Worm (Caenorhabditis elegans): ENCODE data around the gene F02C12.2.

The F02C12.2 gene

ce11 chrX:13379072-13379471 lies 20.0 kb downstream of the F02C12.2 start:
- TF ChIP-seq nhr-11 (tag; optimal IDR thresholded peaks at IDR 0.05) (peak; percentile 9), hlh-30 (tag; optimal IDR thresholded peaks at IDR 0.05; ENCODE audit: insufficient read depth) (no peak), arid-1 (GFP tag; conservative IDR thresholded peaks at IDR 0.05) (no peak), zag-1 (tag; optimal IDR thresholded peaks at IDR 0.05) (no peak), aha-1 (tag) (peak; percentile 4)

DNA sequence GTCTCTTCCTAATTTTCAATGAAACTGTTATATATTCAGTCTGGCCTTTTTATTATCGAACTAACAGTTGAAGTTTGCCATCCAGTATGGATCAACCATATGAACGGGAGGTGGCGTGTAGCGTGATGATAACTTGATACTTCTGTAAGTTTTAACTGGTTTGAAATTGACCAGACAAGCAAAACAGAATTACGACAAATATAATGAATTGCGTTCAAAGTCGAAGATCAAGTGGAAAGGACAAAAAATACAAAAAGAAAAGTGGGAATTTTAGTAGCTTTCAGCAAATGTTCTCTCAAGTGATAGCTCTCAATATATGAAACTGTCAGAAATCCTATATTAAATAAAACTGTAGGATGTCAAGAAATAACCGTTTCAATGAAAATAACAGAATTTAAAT lies 22.3 kb downstream of the F02C12.2 start, which contains the start of the genes C49F8.14 and gem-1:
Gene C49F8.14, minus strand, starts transcription at position 99 of the 400 bp plus-strand sequence.
Gene gem-1, minus strand, starts transcription at position 142 of the 400 bp plus-strand sequence.
- TF ChIP-seq unc-39 (tag; optimal IDR thresholded peaks at IDR 0.05) = no peak
- no peak for TF ChIP-seq lin-13 (GFP tag; optimal IDR thresholded peaks at IDR 0.05)
- no peak for TF ChIP-seq nhr-6 (tag; optimal IDR thresholded peaks at IDR 0.05)
- no peak for TF ChIP-seq daf-8 (GFP tag; IDR thresholded peaks at IDR 0.05)
- TF ChIP-seq ztf-7 (tag; optimal IDR thresholded peaks at IDR 0.05) = no peak
- peak in 1 of 2 experiments; percentile 97 for TF ChIP-seq unc-62 (GFP tag; optimal IDR thresholded peaks at IDR 0.05 in 1 of 2)
- TF ChIP-seq unc-62 (tag; optimal IDR thresholded peaks at IDR 0.05) = no peak
- TF ChIP-seq mdl-1 (tag; optimal IDR thresholded peaks at IDR 0.05) = no peak
- TF ChIP-seq F26F4.8 (GFP tag; conservative IDR thresholded peaks at IDR 0.05) = no peak

- no peak for TF ChIP-seq nhr-41 (GFP tag; IDR thresholded peaks at IDR 0.05)
- no peak for TF ChIP-seq ZK546.5 (tag; optimal IDR thresholded peaks at IDR 0.05)
- TF ChIP-seq ceh-44 (GFP tag; IDR thresholded peaks at IDR 0.05) = no peak
- 0 out of 2 replicates have a peak, but pooled peaks have one; percentile 37 for TF ChIP-seq D1046.2 (GFP tag; IDR thresholded peaks at IDR 0.05)
- no peak for TF ChIP-seq duxl-1 (tag; optimal IDR thresholded peaks at IDR 0.05; ENCODE audit: poor library complexity)
- TF ChIP-seq mxl-3 (GFP tag; optimal IDR thresholded peaks at IDR 0.05) = no peak
- TF ChIP-seq mep-1 (tag; optimal IDR thresholded peaks at IDR 0.05) = no peak
- no peak for TF ChIP-seq nhr-25 (tag; optimal IDR thresholded peaks at IDR 0.05; ENCODE audit: borderline replicate concordance, insufficient read depth)
- peak; percentile 87 for TF ChIP-seq aha-1 (tag)
- no peak for TF ChIP-seq ces-1 (GFP tag; optimal IDR thresholded peaks at IDR 0.05)
- TF ChIP-seq dmd-8 (GFP tag; IDR thresholded peaks at IDR 0.05) = 0 out of 2 replicates have a peak, but pooled peaks have one; percentile 29
- 0 out of 2 replicates have a peak, but pooled peaks have one; percentile 18 for TF ChIP-seq ceh-20 (GFP tag; IDR thresholded peaks at IDR 0.05)
- no peak for TF ChIP-seq daf-16 (GFP tag; optimal IDR thresholded peaks at IDR 0.05)
- TF ChIP-seq daf-16 (tag; optimal IDR thresholded peaks at IDR 0.05) = no peak
- peak; percentile 85 for TF ChIP-seq set-16 (GFP tag; IDR thresholded peaks at IDR 0.05)
- no peak for TF ChIP-seq attf-4 (tag; optimal IDR thresholded peaks at IDR 0.05)
- TF ChIP-seq nhr-10 (tag; optimal IDR thresholded peaks at IDR 0.05) = no peak
- TF ChIP-seq Y5F2A.4 (GFP tag; optimal IDR thresholded peaks at IDR 0.05) = no peak
- TF ChIP-seq mdt-29 (GFP tag; IDR thresholded peaks at IDR 0.05) = no peak
- no peak for TF ChIP-seq sdz-12 (GFP tag; optimal IDR thresholded peaks at IDR 0.05)
- no peak for TF ChIP-seq nhr-77 (tag; optimal IDR thresholded peaks at IDR 0.05)
- TF ChIP-seq spr-1 (tag; optimal IDR thresholded peaks at IDR 0.05) = no peak
- TF ChIP-seq mxl-2 (GFP tag; conservative IDR thresholded peaks at IDR 0.05) = no peak
These were observed 22.9 kb downstream of the F02C12.2 start for ce11 chrX:13376185-13376584.

DNA sequence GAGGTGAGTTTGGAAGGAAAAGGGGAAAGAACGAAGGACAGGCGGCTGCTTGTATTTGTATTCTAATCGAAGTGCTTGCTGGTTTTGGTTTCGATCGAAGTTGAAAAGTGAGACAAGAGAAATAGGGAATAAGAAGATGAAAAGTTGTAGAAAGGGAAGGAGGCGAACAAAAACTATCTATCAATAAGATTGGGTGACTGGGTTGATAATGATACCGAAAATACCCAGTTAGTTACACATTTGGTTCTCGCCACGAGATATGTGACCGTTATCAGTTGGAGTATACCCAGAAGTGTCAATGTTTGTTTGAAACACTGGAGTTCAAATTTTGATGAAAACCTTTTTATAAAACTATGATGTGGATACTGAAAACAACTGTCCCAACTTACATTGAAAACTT lies 30.8 kb downstream of the F02C12.2 start:
- no peak for TF ChIP-seq attf-4 (tag; optimal IDR thresholded peaks at IDR 0.05)
- TF ChIP-seq dmd-6 (GFP tag; IDR thresholded peaks at IDR 0.05) = peak; percentile 93
- no peak for TF ChIP-seq nhr-237 (tag; optimal IDR thresholded peaks at IDR 0.05)
- peak; percentile 57 for TF ChIP-seq nhr-48 (tag; optimal IDR thresholded peaks at IDR 0.05)
- TF ChIP-seq ceh-82 (tag; optimal IDR thresholded peaks at IDR 0.05) = no peak
- no peak for TF ChIP-seq mes-2 (tag; optimal IDR thresholded peaks at IDR 0.05; ENCODE audit: poor library complexity, severe bottlenecking)
- TF ChIP-seq mxl-3 (GFP tag; optimal IDR thresholded peaks at IDR 0.05) = peak; percentile 75
- peak; percentile 66 for TF ChIP-seq nhr-77 (tag; optimal IDR thresholded peaks at IDR 0.05)
- TF ChIP-seq nhr-11 (tag; optimal IDR thresholded peaks at IDR 0.05) = no peak
- TF ChIP-seq lsy-2 (tag; optimal IDR thresholded peaks at IDR 0.05) = no peak
- TF ChIP-seq ZK337.2 (GFP tag; IDR thresholded peaks at IDR 0.05) = no peak
- no peak for TF ChIP-seq daf-16 (GFP tag; optimal IDR thresholded peaks at IDR 0.05)
- TF ChIP-seq daf-16 (tag; optimal IDR thresholded peaks at IDR 0.05) = peak; percentile 92
- no peak for TF ChIP-seq spr-1 (tag; optimal IDR thresholded peaks at IDR 0.05)
- no peak for TF ChIP-seq lin-15B (tag; optimal IDR thresholded peaks at IDR 0.05)
- TF ChIP-seq hlh-11 (tag; optimal IDR thresholded peaks at IDR 0.05) = peak; percentile 79
- no peak for TF ChIP-seq daf-19 (GFP tag; conservative IDR thresholded peaks at IDR 0.05)
- TF ChIP-seq pqm-1 (tag; optimal IDR thresholded peaks at IDR 0.05) = peak; percentile 83
- no peak for TF ChIP-seq lir-3 (tag; optimal IDR thresholded peaks at IDR 0.05)

Measured in whole organism, L4 larva.